Fruit fly (Drosophila melanogaster) whole organism, adult: Measurements from ENCODE around the gene CG33285.
A peak's percentile ranks its signal among the peaks of the same experiment; 100 is the strongest.

Experiments used
- CG11617 ChIP-seq: fragments of 200-800 bp; sonication (Bioruptor generic); optimal IDR thresholded peaks from 2 replicates; lab custom pipeline; 2017; ENCODE audit warnings: mild to moderate bottlenecking, missing biosample characterization, missing genetic modification reagents, missing genetic modification characterization
- CG12768 ChIP-seq: fragments of 200-800 bp; sonication (Bioruptor generic); optimal IDR thresholded peaks from 2 replicates; lab custom pipeline; 2017; ENCODE audit warnings: missing biosample characterization, missing genetic modification characterization, mild to moderate bottlenecking, moderate library complexity, missing genetic modification reagents
- CG14711 ChIP-seq: fragments of 200-800 bp; sonication (Bioruptor generic); optimal IDR thresholded peaks from 2 replicates; lab custom pipeline; 2018; ENCODE audit warnings: missing biosample characterization, mild to moderate bottlenecking, missing genetic modification characterization, moderate library complexity
- CG1620 ChIP-seq: fragments of 200-800 bp; sonication (Bioruptor generic); optimal IDR thresholded peaks from 2 replicates; lab custom pipeline; 2016; ENCODE audit warnings: missing biosample characterization, missing genetic modification characterization
- CG33017 ChIP-seq: fragments of 200-800 bp; sonication (Bioruptor generic); optimal IDR thresholded peaks from 2 replicates; lab custom pipeline; 2018; ENCODE audit warnings: missing biosample characterization, mild to moderate bottlenecking, missing genetic modification characterization, moderate library complexity
- CG5204 ChIP-seq: fragments of 200-800 bp; sonication (Bioruptor generic); optimal IDR thresholded peaks from 2 replicates; lab custom pipeline; 2016; ENCODE audit warnings: missing biosample characterization, missing genetic modification characterization
- CG7045 ChIP-seq: fragments of 200-800 bp; sonication (Bioruptor generic); optimal IDR thresholded peaks from 2 replicates; lab custom pipeline; 2017; ENCODE audit warnings: missing biosample characterization, mild to moderate bottlenecking, missing genetic modification characterization
- CG7101 ChIP-seq: fragments of 200-800 bp; sonication (Bioruptor generic); optimal IDR thresholded peaks from 2 replicates; lab custom pipeline; 2018; ENCODE audit warnings: missing biosample characterization, mild to moderate bottlenecking, missing genetic modification characterization, moderate library complexity
- Clk ChIP-seq: fragments of 200-800 bp; sonication (Bioruptor generic); optimal IDR thresholded peaks from 2 replicates; lab custom pipeline; 2017; ENCODE audit warnings: missing biosample characterization, missing genetic modification characterization
- Crg-1 ChIP-seq: fragments of 200-800 bp; sonication (Bioruptor generic); optimal IDR thresholded peaks from 2 replicates; lab custom pipeline; 2016; ENCODE audit warnings: missing biosample characterization, missing genetic modification characterization
- Hr96 ChIP-seq: fragments of 200-800 bp; sonication (Bioruptor generic); optimal IDR thresholded peaks from 2 replicates; lab custom pipeline; 2016; ENCODE audit warnings: missing biosample characterization, missing genetic modification characterization
- Mnt ChIP-seq: fragments of 200-800 bp; sonication (Bioruptor generic); optimal IDR thresholded peaks from 2 replicates; lab custom pipeline; 2016; ENCODE audit warnings: missing biosample characterization, mild to moderate bottlenecking, missing genetic modification characterization
- bab1 ChIP-seq: fragments of 200-800 bp; sonication (Bioruptor generic); optimal IDR thresholded peaks from 3 replicates; lab custom pipeline; 2019; ENCODE audit warnings: missing biosample characterization, mild to moderate bottlenecking, missing genetic modification characterization, moderate library complexity
- cic ChIP-seq: fragments of 200-800 bp; sonication (Bioruptor generic); optimal IDR thresholded peaks from 2 replicates; lab custom pipeline; 2017; ENCODE audit warnings: missing biosample characterization, mild to moderate bottlenecking, missing genetic modification characterization, moderate library complexity
- cnc ChIP-seq, 2 experiments: fragments of >200 bp; optimal IDR thresholded peaks; 2 replicates each; lab custom pipeline; 2017
- kay ChIP-seq: fragments of 200-800 bp; sonication (Bioruptor generic); peaks from one replicate; lab custom pipeline; 2016; ENCODE audit warnings: missing biosample characterization, missing genetic modification characterization, borderline replicate concordance
- ovo ChIP-seq: fragments of 200-800 bp; sonication (Bioruptor generic); optimal IDR thresholded peaks from 2 replicates; lab custom pipeline; 2016; ENCODE audit warnings: missing biosample characterization, missing genetic modification characterization
- pad ChIP-seq: fragments of 200-800 bp; sonication (Bioruptor generic); optimal IDR thresholded peaks from 3 replicates; lab custom pipeline; 2017; ENCODE audit warnings: missing biosample characterization, missing genetic modification characterization, mild to moderate bottlenecking, moderate library complexity, missing genetic modification reagents
- tj ChIP-seq: fragments of 200-800 bp; sonication (Bioruptor generic); optimal IDR thresholded peaks from 3 replicates; lab custom pipeline; 2017; ENCODE audit warnings: missing biosample characterization, mild to moderate bottlenecking, missing genetic modification characterization, moderate library complexity
- toe ChIP-seq: fragments of 200-800 bp; sonication (Bioruptor generic); optimal IDR thresholded peaks from 2 replicates; lab custom pipeline; 2016; ENCODE audit warnings: missing biosample characterization, missing genetic modification characterization

The CG33285 gene

dm6 chr3L:21104338-21105018 is 15.7 kb upstream of the CG33285 start:
- no peak for TF ChIP-seq cic (GFP tag; lab: Kevin White, UChicago)
- TF ChIP-seq CG33017, result no peak
- no peak for TF ChIP-seq CG12768
- no peak for TF ChIP-seq CG7045
- peak; percentile 16 for TF ChIP-seq tj (GFP tag; lab: Kevin White, UChicago)
- no peak for TF ChIP-seq CG5204 (GFP tag; lab: Kevin White, UChicago)

dm6 chr3L:21101316-21101715 is 12.5 kb upstream of the CG33285 start:
- TF ChIP-seq CG33017 (no peak), cnc (optimal IDR thresholded peaks at IDR 0.05; lab: Kevin White, UChicago) (no peak), CG7101 (tag; lab: Kevin White, UChicago) (no peak), bab1 (GFP tag; lab: Kevin White, UChicago) (no peak), pad (GFP tag; lab: Kevin White, UChicago) (no peak), Hr96 (GFP tag; lab: Kevin White, UChicago) (no peak), CG7045 (no peak), CG12768 (no peak), Mnt (no peak), ovo (GFP tag; lab: Kevin White, UChicago) (no peak)

dm6 chr3L:21100429-21100828 is 11.6 kb upstream of the CG33285 start:
- no peak for TF ChIP-seq tj (GFP tag; lab: Kevin White, UChicago)
- no peak for TF ChIP-seq Clk (GFP tag; lab: Kevin White, UChicago)
- TF ChIP-seq Hr96 (GFP tag; lab: Kevin White, UChicago), result no peak
- no peak for TF ChIP-seq CG5204 (GFP tag; lab: Kevin White, UChicago)
- no peak for TF ChIP-seq CG14711 (tag; lab: Kevin White, UChicago)
- TF ChIP-seq ovo (GFP tag; lab: Kevin White, UChicago), result no peak

dm6 chr3L:21099908-21100307 is 11.1 kb upstream of the CG33285 start:
- TF ChIP-seq tj (GFP tag; lab: Kevin White, UChicago) (peak; percentile 34), CG11617 (GFP tag; lab: Kevin White, UChicago) (no peak), bab1 (GFP tag; lab: Kevin White, UChicago) (peak; percentile 1)

- no peak for TF ChIP-seq pad (GFP tag; lab: Kevin White, UChicago)
- TF ChIP-seq kay, result peak; percentile 26
Observed at dm6 chr3L:21099019-21099447, 10.2 kb upstream of the CG33285 start.

dm6 chr3L:21098602-21099001 is 9.8 kb upstream of the CG33285 start:
- TF ChIP-seq CG5204 (GFP tag; lab: Kevin White, UChicago), result no peak
- no peak for TF ChIP-seq tj (GFP tag; lab: Kevin White, UChicago)
- TF ChIP-seq CG14711 (tag; lab: Kevin White, UChicago), result no peak
- no peak for TF ChIP-seq Clk (GFP tag; lab: Kevin White, UChicago)
- no peak for TF ChIP-seq Crg-1 (GFP tag; lab: Kevin White, UChicago)
- TF ChIP-seq CG1620, result no peak
- TF ChIP-seq CG7101 (tag; lab: Kevin White, UChicago), result no peak
- TF ChIP-seq cic (GFP tag; lab: Kevin White, UChicago), result no peak
- TF ChIP-seq CG11617 (GFP tag; lab: Kevin White, UChicago), result no peak
- no peak for TF ChIP-seq Mnt
- no peak for TF ChIP-seq CG7045
- TF ChIP-seq pad (GFP tag; lab: Kevin White, UChicago), result no peak
- TF ChIP-seq cnc (optimal IDR thresholded peaks at IDR 0.05; lab: Kevin White, UChicago), result no peak
- TF ChIP-seq CG12768, result no peak
- TF ChIP-seq ovo (GFP tag; lab: Kevin White, UChicago), result no peak
- no peak for TF ChIP-seq toe
- no peak for TF ChIP-seq CG33017

- TF ChIP-seq tj (GFP tag; lab: Kevin White, UChicago), result peak; percentile 74
- TF ChIP-seq CG1620, result no peak
Observed at dm6 chr3L:21097386-21097785, 8.6 kb upstream of the CG33285 start.

- TF ChIP-seq tj (GFP tag; lab: Kevin White, UChicago) (no peak), CG1620 (no peak), Clk (GFP tag; lab: Kevin White, UChicago) (no peak)
Observed at dm6 chr3L:21090245-21090644, 1.5 kb upstream of the CG33285 start.
